Fruit fly (Drosophila melanogaster): ENCODE measurements around the gene CCT2.

DNA sequence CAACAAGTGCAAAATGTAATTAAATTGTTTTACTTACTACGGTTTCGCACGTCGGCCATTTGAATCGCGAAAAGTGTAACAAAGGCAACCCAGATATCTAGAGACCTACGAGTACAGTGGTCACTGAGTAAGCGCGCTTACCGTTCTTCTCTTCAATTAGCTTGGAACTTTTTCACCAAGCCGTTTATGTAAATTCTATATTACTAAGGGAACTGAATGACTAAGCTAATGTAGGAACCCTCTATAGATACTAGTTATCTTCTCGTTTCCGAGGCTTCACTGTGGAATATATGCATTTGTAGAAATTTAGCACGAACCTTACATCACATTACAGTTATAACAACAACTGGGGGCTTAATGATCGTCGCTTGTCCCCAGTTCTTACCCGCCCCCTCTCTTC lies 42.3 kb upstream of the CCT2 start:
- no peak for TF ChIP-seq CG17802 (tag; optimal IDR thresholded peaks at IDR 0.05)
- no peak for TF ChIP-seq klu (GFP tag; IDR thresholded peaks at IDR 0.05)
- TF ChIP-seq B-H1 (GFP tag; IDR thresholded peaks at IDR 0.05): peak; percentile 31; the same call in 2 of the 3 replicates
